Worm (Caenorhabditis elegans) whole organism, midembryonic: ENCODE measurements around the gene Y71H2AM.6.

Experiments
- flt-1 ChIP-seq: fragments of 200-800 bp; sonication (Bioruptor generic); IDR thresholded peaks from 2 replicates; pipeline ENCODE4 v1.3.6; 2022; ENCODE audit warnings: missing genetic modification characterization, missing compliant biosample characterization
- med-1 ChIP-seq: sonication (generic microtip); optimal IDR thresholded peaks from 2 replicates; lab custom pipeline; 2017; ENCODE audit warnings: missing genetic modification characterization, mild to moderate bottlenecking, missing compliant biosample characterization, antibody characterized with exemption, missing genetic modification reagents; ENCODE audit not compliant: insufficient read depth
- ztf-29 ChIP-seq: fragments of 200-800 bp; sonication (Bioruptor generic); IDR thresholded peaks from 2 replicates; pipeline ENCODE4 v1.3.6; 2022; ENCODE audit warnings: missing genetic modification reagents, missing genetic modification characterization, missing compliant biosample characterization

- no peak for TF ChIP-seq ztf-29
- TF ChIP-seq med-1 (GFP tag; lab: Kevin White, UChicago), result no peak
- no peak for TF ChIP-seq flt-1 (GFP tag; lab: Robert Waterston, UW)
Observed at ce11 chrIII:2787979-2788491, 7.2 kb downstream of the Y71H2AM.6 start, which contains the start of gene tbcc-1.
